Worm (Caenorhabditis elegans): ENCODE measurements around the gene plk-3.

plk-3 gene

ce11 chrIV:7473159-7473649, at the start of gene plk-3, which contains the start of gene F55G1.6:
Gene plk-3, minus strand, starts transcription at chrIV:7473209.
Gene F55G1.6, plus strand, starts transcription at chrIV:7473517.
- no peak for TF ChIP-seq cnd-1 (tag; optimal IDR thresholded peaks at IDR 0.05)
- no peak for TF ChIP-seq mab-5 (tag; optimal IDR thresholded peaks at IDR 0.05)
- TF ChIP-seq mls-2 (tag; optimal IDR thresholded peaks at IDR 0.05): no peak
- TF ChIP-seq nhr-28 (tag; optimal IDR thresholded peaks at IDR 0.05): no peak
- no peak for TF ChIP-seq unc-62 (GFP tag; optimal IDR thresholded peaks at IDR 0.05)
- TF ChIP-seq tbx-8 (GFP tag; optimal IDR thresholded peaks at IDR 0.05): no peak
- no peak for TF ChIP-seq mep-1 (tag; optimal IDR thresholded peaks at IDR 0.05)
- TF ChIP-seq lin-13 (tag; optimal IDR thresholded peaks at IDR 0.05): no peak
- TF ChIP-seq nhr-76 (tag; optimal IDR thresholded peaks at IDR 0.05): no peak
- TF ChIP-seq ceh-83 (GFP tag; optimal IDR thresholded peaks at IDR 0.05): no peak

ce11 chrIV:7521591-7521990, 48.6 kb upstream of the plk-3 start:
- TF ChIP-seq zip-8 (tag; optimal IDR thresholded peaks at IDR 0.05) (no peak), mls-2 (tag; optimal IDR thresholded peaks at IDR 0.05) (peak; percentile 43), elt-1 (tag; optimal IDR thresholded peaks at IDR 0.05; ENCODE audit: borderline replicate concordance, insufficient read depth) (peak; percentile 50)

DNA sequence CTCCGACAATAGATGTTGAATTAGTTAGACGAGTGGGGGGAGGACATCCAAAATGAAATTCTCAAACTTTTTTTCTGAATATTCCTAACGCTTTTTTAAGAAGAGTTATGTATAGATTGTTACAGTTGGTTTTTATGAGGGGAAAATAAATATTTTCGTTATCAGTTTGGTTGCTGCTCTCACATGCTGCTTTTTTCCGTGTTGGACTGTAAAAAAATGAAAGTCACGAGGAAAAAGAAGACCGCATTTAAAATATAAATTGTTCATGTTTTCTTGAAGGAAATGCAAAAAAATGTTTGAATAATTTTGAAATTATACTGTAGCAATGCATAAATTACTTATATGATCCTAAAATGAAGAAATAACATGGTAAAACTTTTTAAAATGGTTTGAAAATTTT, 47.8 kb upstream of the plk-3 start:
- TF ChIP-seq M03D4.4 (tag; optimal IDR thresholded peaks at IDR 0.05) (no peak), pha-4 (tag; optimal IDR thresholded peaks at IDR 0.05) (no peak), sem-2 (GFP tag; optimal IDR thresholded peaks at IDR 0.05) (no peak), lin-13 (tag; optimal IDR thresholded peaks at IDR 0.05) (no peak), nhr-76 (tag; optimal IDR thresholded peaks at IDR 0.05) (no peak), snpc-4 (tag; optimal IDR thresholded peaks at IDR 0.05) (no peak), drap-1 (GFP tag; optimal IDR thresholded peaks at IDR 0.05) (no peak), ceh-83 (GFP tag; optimal IDR thresholded peaks at IDR 0.05) (no peak)

ce11 chrIV:7520258-7520657, 47.2 kb upstream of the plk-3 start:
- TF ChIP-seq zip-8 (tag; optimal IDR thresholded peaks at IDR 0.05): no peak
- no peak for TF ChIP-seq ztf-11 (tag; optimal IDR thresholded peaks at IDR 0.05)
- no peak for TF ChIP-seq sptf-1 (tag; optimal IDR thresholded peaks at IDR 0.05)
- no peak for TF ChIP-seq lin-32 (GFP tag; optimal IDR thresholded peaks at IDR 0.05)
- no peak for TF ChIP-seq pha-4 (tag; optimal IDR thresholded peaks at IDR 0.05)
- TF ChIP-seq ceh-43 (GFP tag; optimal IDR thresholded peaks at IDR 0.05): no peak
- TF ChIP-seq hlh-1 (tag; optimal IDR thresholded peaks at IDR 0.05): no peak
- TF ChIP-seq unc-39 (tag; optimal IDR thresholded peaks at IDR 0.05): no peak
- no peak for TF ChIP-seq tbx-8 (GFP tag; optimal IDR thresholded peaks at IDR 0.05)
- TF ChIP-seq blmp-1 (tag; optimal IDR thresholded peaks at IDR 0.05): no peak
- TF ChIP-seq drap-1 (GFP tag; optimal IDR thresholded peaks at IDR 0.05): no peak
- no peak for TF ChIP-seq cnd-1 (tag; optimal IDR thresholded peaks at IDR 0.05)
- no peak for TF ChIP-seq snpc-4 (tag; optimal IDR thresholded peaks at IDR 0.05)
- no peak for TF ChIP-seq mls-2 (tag; optimal IDR thresholded peaks at IDR 0.05)
- no peak for TF ChIP-seq nhr-76 (tag; optimal IDR thresholded peaks at IDR 0.05)
- no peak for TF ChIP-seq nhr-28 (tag; optimal IDR thresholded peaks at IDR 0.05)
- TF ChIP-seq lsy-2 (tag; optimal IDR thresholded peaks at IDR 0.05): no peak
- no peak for TF ChIP-seq nhr-12 (tag; optimal IDR thresholded peaks at IDR 0.05)
- no peak for TF ChIP-seq elt-3 (tag; optimal IDR thresholded peaks at IDR 0.05)

ce11 chrIV:7516167-7516566, 43.2 kb upstream of the plk-3 start, which contains the start of the genes R05G6.9 and R05G6.3:
Gene R05G6.9, minus strand, starts transcription at chrIV:7516267.
Gene R05G6.3, plus strand, starts transcription at chrIV:7516552.
- TF ChIP-seq zip-8 (tag; optimal IDR thresholded peaks at IDR 0.05) (no peak), unc-39 (tag; optimal IDR thresholded peaks at IDR 0.05) (no peak), ces-1 (GFP tag; optimal IDR thresholded peaks at IDR 0.05) (no peak), lin-32 (GFP tag; optimal IDR thresholded peaks at IDR 0.05) (no peak), hlh-1 (tag; optimal IDR thresholded peaks at IDR 0.05) (no peak), lin-13 (tag; optimal IDR thresholded peaks at IDR 0.05) (no peak), pha-4 (tag; optimal IDR thresholded peaks at IDR 0.05) (no peak), unc-62 (GFP tag; optimal IDR thresholded peaks at IDR 0.05) (no peak), lsy-2 (tag; optimal IDR thresholded peaks at IDR 0.05) (no peak), tbx-8 (GFP tag; optimal IDR thresholded peaks at IDR 0.05) (no peak), nhr-237 (tag; optimal IDR thresholded peaks at IDR 0.05) (no peak), ceh-83 (GFP tag; optimal IDR thresholded peaks at IDR 0.05) (no peak), flh-1 (GFP tag; optimal IDR thresholded peaks at IDR 0.05) (no peak), nhr-2 (tag; optimal IDR thresholded peaks at IDR 0.05) (no peak), mab-5 (tag; optimal IDR thresholded peaks at IDR 0.05) (no peak), ham-2 (GFP tag; optimal IDR thresholded peaks at IDR 0.05) (no peak), blmp-1 (tag; optimal IDR thresholded peaks at IDR 0.05) (no peak)
